Worm (Caenorhabditis elegans) whole organism, early embryonic: ENCODE measurements around the gene C55A6.12.

Experiments
- B0310.2 ChIP-seq: sonication (generic microtip); optimal IDR thresholded peaks from 2 replicates; lab custom pipeline; 2016; ENCODE audit warnings: mild to moderate bottlenecking, missing genetic modification characterization, missing compliant biosample characterization
- ama-1 ChIP-seq: fragments of 150-350 bp; optimal IDR thresholded peaks from 2 replicates; lab custom pipeline; 2014
- ceh-13 ChIP-seq: fragments of 200-800 bp; sonication (Bioruptor generic); optimal IDR thresholded peaks from 2 replicates; lab custom pipeline; 2018; ENCODE audit warnings: mild to moderate bottlenecking, missing genetic modification characterization, missing compliant biosample characterization
- ceh-36 ChIP-seq: sonication (generic microtip); optimal IDR thresholded peaks from 2 replicates; lab custom pipeline; 2016; ENCODE audit warnings: missing genetic modification characterization, inconsistent platforms, missing compliant biosample characterization
- hmbx-1 ChIP-seq: sonication (generic microtip); optimal IDR thresholded peaks from 2 replicates; lab custom pipeline; 2016; ENCODE audit warnings: mild to moderate bottlenecking, missing genetic modification characterization, missing compliant biosample characterization
- hnd-1 ChIP-seq: sonication (generic microtip); optimal IDR thresholded peaks from 2 replicates; lab custom pipeline; 2016; ENCODE audit warnings: missing genetic modification characterization, missing compliant biosample characterization
- tra-4 ChIP-seq: sonication (generic microtip); optimal IDR thresholded peaks from 2 replicates; lab custom pipeline; 2017; ENCODE audit warnings: missing genetic modification characterization, missing compliant biosample characterization

- TF ChIP-seq ama-1 (lab: Kevin White, UChicago) (no peak), B0310.2 (no peak), hmbx-1 (tag; lab: Kevin White, UChicago) (no peak), ceh-36 (no peak), hnd-1 (tag; lab: Kevin White, UChicago) (no peak), tra-4 (tag; lab: Kevin White, UChicago) (no peak), ceh-13 (no peak)
Measured at ce11 chrV:11531831-11532534, 29.1 kb upstream of the C55A6.12 start.
